Fruit fly (Drosophila melanogaster): Measurements from ENCODE around the gene lwr.

lwr gene

DNA sequence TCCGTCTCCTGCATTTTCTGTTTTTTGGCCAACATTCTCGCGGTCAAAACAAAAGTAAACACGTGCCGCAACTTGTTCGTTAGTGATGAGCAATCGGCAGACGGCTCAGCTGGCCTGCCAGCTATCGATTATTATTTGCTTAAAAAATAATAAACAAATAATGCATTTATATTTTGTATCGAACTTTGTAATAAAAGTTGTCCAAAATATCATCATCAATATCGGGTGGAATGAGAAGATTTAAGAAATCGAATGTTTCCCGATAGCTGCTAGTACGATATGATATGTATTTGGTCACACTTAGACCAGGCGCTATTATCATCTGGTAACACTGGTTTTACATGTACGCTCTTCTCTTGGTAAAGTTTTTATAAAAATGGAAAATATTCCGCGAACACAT is 25.6 kb upstream of the lwr start, which contains the start of the genes Nle and Sf3b1:
Nle (minus strand) TSS at position 92 of the 400 bp plus-strand sequence.
Sf3b1 (plus strand) TSS at position 311 of the 400 bp plus-strand sequence.
- TF ChIP-seq CG17806 (tag; optimal IDR thresholded peaks at IDR 0.05), result peak; percentile 7
- no peak for TF ChIP-seq CG12605 (GFP tag; IDR thresholded peaks at IDR 0.05)
- TF ChIP-seq CG15710 (tag; optimal IDR thresholded peaks at IDR 0.05), result peak; percentile 34

DNA sequence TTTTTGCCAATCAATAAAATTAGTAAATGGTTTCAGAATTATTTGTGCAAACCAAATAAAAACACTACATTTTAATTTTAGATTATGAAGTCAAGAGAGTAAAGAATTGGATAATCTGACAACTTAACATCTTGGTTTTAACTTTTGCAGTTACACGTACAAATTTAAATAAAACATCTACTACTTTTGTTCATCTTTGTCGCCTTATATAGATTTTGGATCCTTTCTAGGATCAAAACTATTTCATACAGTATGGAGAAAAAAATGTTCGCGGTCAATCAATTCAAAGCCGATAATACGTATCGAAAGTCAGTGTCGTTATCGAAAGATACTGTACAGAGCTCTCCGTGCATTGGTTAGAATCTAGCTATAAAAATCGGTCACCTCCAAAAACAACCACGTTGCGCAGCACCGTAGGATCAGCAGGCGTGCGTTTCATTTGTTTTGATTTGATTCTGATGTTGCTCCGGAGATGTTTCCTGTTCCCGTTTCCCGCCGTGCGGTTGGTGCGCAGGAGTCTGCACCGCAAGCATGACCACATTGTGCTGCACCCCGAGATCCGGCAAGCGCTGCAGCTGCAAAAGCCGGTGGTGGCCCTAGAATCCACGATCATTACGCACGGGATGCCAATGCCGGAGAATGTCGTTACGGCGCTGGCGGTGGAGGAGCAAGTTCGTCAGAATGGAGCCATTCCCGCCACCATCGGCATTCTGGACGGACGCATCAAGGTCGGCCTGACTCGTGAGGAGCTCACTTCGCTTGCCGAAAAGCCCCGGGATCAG is 21.6 kb upstream of the lwr start, which contains the start of the genes uncNacbeta and CG2794:
uncNacbeta (minus strand) TSS at position 51 of the 782 bp plus-strand sequence.
CG2794 (plus strand) TSS at position 395 of the 782 bp plus-strand sequence.
- TF ChIP-seq Snoo (tag; optimal IDR thresholded peaks at IDR 0.05) (no peak), fd96Ca (GFP tag; IDR thresholded peaks at IDR 0.05) (0 out of 3 replicates have a peak, but pooled peaks have one; percentile 22), Pif1A (GFP tag; optimal IDR thresholded peaks at IDR 0.05) (no peak), CG4496 (GFP tag; IDR thresholded peaks at IDR 0.05) (peak; percentile 32; the same call in 1 of the 3 replicates)

DNA sequence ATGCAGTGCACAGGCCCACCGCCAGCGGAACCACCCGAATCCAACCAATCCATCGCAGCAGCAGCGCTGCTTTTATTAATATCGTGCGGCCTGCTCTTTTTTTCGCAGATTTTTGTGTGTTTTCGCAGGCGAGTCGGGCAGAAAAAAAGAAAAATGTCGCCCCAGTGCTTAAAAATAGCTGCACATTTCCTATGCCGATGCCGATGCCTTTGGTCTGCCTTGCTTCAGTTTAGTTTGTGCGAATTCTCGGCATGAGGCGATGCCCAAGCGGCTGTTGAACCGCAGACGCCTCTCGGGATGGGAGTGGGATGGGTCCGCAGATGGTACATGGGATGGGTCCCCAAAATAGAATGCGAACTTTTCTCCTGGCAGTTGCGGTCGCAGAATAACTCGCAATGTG is 20.9 kb upstream of the lwr start:
- TF ChIP-seq gl (tag; optimal IDR thresholded peaks at IDR 0.05), result no peak
- TF ChIP-seq Ets98B (GFP tag; IDR thresholded peaks at IDR 0.05), result peak; percentile 32
- peak; percentile 67; the same call in 2 of the 3 replicates for TF ChIP-seq fd96Ca (GFP tag; IDR thresholded peaks at IDR 0.05)
- peak; percentile 31; the same call in 1 of the 3 replicates for TF ChIP-seq CG4496 (GFP tag; IDR thresholded peaks at IDR 0.05)
- peak; percentile 51 for TF ChIP-seq CG32121 (GFP tag; IDR thresholded peaks at IDR 0.05)
- peak; percentile 75 for TF ChIP-seq EcR (GFP tag; optimal IDR thresholded peaks at IDR 0.05)
- no peak for TF ChIP-seq CG8159 (tag; optimal IDR thresholded peaks at IDR 0.05)

DNA sequence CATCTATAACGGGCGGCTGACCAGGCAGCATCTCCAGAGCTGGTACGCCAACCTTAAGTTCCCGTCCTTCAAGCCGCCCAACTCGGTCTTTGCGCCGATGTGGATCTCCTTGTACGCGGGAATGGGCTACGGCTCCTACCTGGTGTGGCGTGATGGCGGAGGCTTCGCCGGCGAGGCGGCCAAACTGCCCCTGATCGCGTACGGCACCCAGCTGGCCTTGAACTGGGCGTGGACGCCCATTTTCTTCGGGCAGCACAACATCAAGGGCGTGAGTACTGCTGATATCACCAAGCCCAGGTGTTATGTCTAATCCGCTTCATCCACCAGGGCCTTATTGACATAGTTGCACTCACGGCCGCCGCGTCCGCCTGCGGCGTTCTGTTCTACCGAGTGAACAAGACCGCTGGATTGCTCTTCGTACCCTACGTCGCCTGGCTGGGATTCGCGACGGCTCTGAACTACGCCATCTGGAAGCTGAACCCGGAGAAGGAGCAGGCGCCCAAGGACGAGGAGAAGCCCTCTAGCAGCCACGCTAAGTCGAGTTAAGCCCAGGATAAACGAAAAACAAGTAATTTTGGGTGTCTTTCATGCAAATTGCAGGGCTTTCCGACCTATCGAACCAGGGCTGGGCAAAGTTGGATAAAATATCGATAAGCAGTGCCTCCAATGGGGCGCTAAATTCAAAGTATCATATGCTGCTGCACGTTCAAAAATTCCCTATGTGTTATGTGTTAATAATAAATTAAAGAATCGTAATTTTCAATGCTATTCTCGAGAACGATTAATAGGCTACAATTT is 17.6 kb upstream of the lwr start, which contains the start of gene rempA:
rempA (minus strand) TSS at position 541 of the 798 bp plus-strand sequence.
- TF ChIP-seq rn (GFP tag; IDR thresholded peaks at IDR 0.05), result no peak
- no peak for TF ChIP-seq CG17806 (tag; optimal IDR thresholded peaks at IDR 0.05)
- no peak for TF ChIP-seq Snoo (tag; optimal IDR thresholded peaks at IDR 0.05)
- TF ChIP-seq CG8301 (tag; optimal IDR thresholded peaks at IDR 0.05), result no peak
- no peak for TF ChIP-seq Pif1B (GFP tag; optimal IDR thresholded peaks at IDR 0.05)

DNA sequence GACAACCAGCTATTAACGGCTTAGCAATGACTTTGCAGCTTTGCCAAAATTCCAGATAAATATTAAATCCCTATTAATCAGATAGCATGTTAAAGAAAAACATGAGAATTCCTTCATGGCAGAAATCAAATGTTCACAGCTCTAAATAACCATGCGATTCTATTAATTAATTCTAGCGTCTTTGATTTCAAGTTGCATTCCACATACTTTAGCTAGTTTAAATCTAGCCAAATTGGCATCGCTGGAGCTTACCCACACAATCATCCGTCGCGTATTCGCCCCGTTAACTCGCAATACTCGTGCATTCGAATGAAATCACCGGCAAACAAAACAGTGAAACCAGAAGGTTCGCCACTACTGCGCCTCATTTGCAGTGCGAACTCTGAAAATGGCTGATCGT is 16.9 kb upstream of the lwr start, which contains the start of gene Tspo:
Tspo (plus strand) TSS at position 302 of the 400 bp plus-strand sequence.
- no peak for TF ChIP-seq Pif1B (GFP tag; optimal IDR thresholded peaks at IDR 0.05)
- TF ChIP-seq CG10348 (GFP tag; IDR thresholded peaks at IDR 0.05), result no peak
- TF ChIP-seq CG17806 (tag; optimal IDR thresholded peaks at IDR 0.05), result no peak
- peak; percentile 48; the same call in 1 of the 3 replicates for TF ChIP-seq CG4496 (GFP tag; IDR thresholded peaks at IDR 0.05)
- no peak for TF ChIP-seq D1 (tag; optimal IDR thresholded peaks at IDR 0.05)
- TF ChIP-seq CG14655 (GFP tag; optimal IDR thresholded peaks at IDR 0.05), result no peak
- TF ChIP-seq CG32121 (GFP tag; IDR thresholded peaks at IDR 0.05), result no peak
- TF ChIP-seq gl (tag; optimal IDR thresholded peaks at IDR 0.05), result no peak
- no peak for TF ChIP-seq EcR (GFP tag; optimal IDR thresholded peaks at IDR 0.05)
- TF ChIP-seq CG8159 (tag; optimal IDR thresholded peaks at IDR 0.05), result peak; percentile 6
- TF ChIP-seq fd96Ca (GFP tag; IDR thresholded peaks at IDR 0.05), result no peak
- TF ChIP-seq Pif1A (GFP tag; optimal IDR thresholded peaks at IDR 0.05), result no peak
- no peak for TF ChIP-seq CG12605 (GFP tag; IDR thresholded peaks at IDR 0.05)
- no peak for TF ChIP-seq CG8301 (tag; optimal IDR thresholded peaks at IDR 0.05)
- no peak for TF ChIP-seq rn (GFP tag; IDR thresholded peaks at IDR 0.05)
- TF ChIP-seq Ets98B (GFP tag; IDR thresholded peaks at IDR 0.05), result 0 out of 2 replicates have a peak, but pooled peaks have one; percentile 15
- TF ChIP-seq CG9948 (tag; optimal IDR thresholded peaks at IDR 0.05), result no peak
- TF ChIP-seq CG34367 (tag; optimal IDR thresholded peaks at IDR 0.05), result no peak
- TF ChIP-seq Snoo (tag; optimal IDR thresholded peaks at IDR 0.05), result no peak
- TF ChIP-seq CG13204 (GFP tag; optimal IDR thresholded peaks at IDR 0.05), result no peak
- TF ChIP-seq CG15710 (tag; optimal IDR thresholded peaks at IDR 0.05), result no peak

DNA sequence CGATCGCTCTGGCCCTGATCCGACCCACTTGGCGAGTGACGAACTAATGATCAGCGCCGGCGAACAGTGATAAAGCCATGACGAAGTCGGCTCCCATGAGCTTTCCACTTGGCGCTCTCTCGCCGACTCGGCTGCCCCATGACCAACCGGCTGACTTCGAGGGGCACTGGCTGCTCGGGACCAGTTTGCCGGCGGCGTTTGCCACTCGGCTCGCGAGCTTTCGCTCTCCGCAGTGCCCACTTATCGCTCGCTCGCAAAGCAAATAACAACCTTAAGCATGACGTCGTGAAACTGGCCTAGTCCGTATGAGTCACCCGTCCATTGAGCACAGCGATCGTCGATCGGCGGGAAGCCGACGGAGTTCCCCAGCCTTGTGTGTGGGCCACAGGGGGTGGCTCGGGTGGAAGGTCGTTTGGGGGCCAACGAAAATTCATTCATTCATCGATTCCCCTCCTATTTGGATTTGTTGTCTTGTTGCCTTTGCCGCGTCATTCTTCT is 10.1 kb upstream of the lwr start, which contains the start of gene Ets21C:
Ets21C (minus strand) TSS at position 492 of the 498 bp plus-strand sequence.
- peak; percentile 79 for TF ChIP-seq CG4496 (GFP tag; IDR thresholded peaks at IDR 0.05)
- no peak for TF ChIP-seq rn (GFP tag; IDR thresholded peaks at IDR 0.05)
- TF ChIP-seq CG12605 (GFP tag; IDR thresholded peaks at IDR 0.05), result peak; percentile 69
- no peak for TF ChIP-seq CG34367 (tag; optimal IDR thresholded peaks at IDR 0.05)
- peak; percentile 13 for TF ChIP-seq CG8301 (tag; optimal IDR thresholded peaks at IDR 0.05)
- peak; percentile 22 for TF ChIP-seq Pif1B (GFP tag; optimal IDR thresholded peaks at IDR 0.05)
- TF ChIP-seq fd96Ca (GFP tag; IDR thresholded peaks at IDR 0.05), result peak; percentile 64; the same call in 2 of the 3 replicates
- no peak for TF ChIP-seq CG14655 (GFP tag; optimal IDR thresholded peaks at IDR 0.05)
- peak; percentile 79 for TF ChIP-seq Ets98B (GFP tag; IDR thresholded peaks at IDR 0.05)
- TF ChIP-seq CG8159 (tag; optimal IDR thresholded peaks at IDR 0.05), result peak; percentile 14
- no peak for TF ChIP-seq CG9948 (tag; optimal IDR thresholded peaks at IDR 0.05)
- no peak for TF ChIP-seq D1 (tag; optimal IDR thresholded peaks at IDR 0.05)
- no peak for TF ChIP-seq CG15710 (tag; optimal IDR thresholded peaks at IDR 0.05)
- TF ChIP-seq CG32121 (GFP tag; IDR thresholded peaks at IDR 0.05), result peak; percentile 70
- peak; percentile 79 for TF ChIP-seq EcR (GFP tag; optimal IDR thresholded peaks at IDR 0.05)
- no peak for TF ChIP-seq Pif1A (GFP tag; optimal IDR thresholded peaks at IDR 0.05)
- no peak for TF ChIP-seq CG10348 (GFP tag; IDR thresholded peaks at IDR 0.05)
- peak; percentile 57 for TF ChIP-seq gl (tag; optimal IDR thresholded peaks at IDR 0.05)
- peak; percentile 81 for TF ChIP-seq CG13204 (GFP tag; optimal IDR thresholded peaks at IDR 0.05)
- TF ChIP-seq CG17806 (tag; optimal IDR thresholded peaks at IDR 0.05), result no peak
- TF ChIP-seq Snoo (tag; optimal IDR thresholded peaks at IDR 0.05), result peak; percentile 30

Data from whole organism, pupa.